Fruit fly (Drosophila melanogaster) whole organism, embryonic: ENCODE results near the gene CG10470.
A peak's percentile ranks its signal among the peaks of the same experiment; 100 is the strongest.

Experiments
- Ada2b ChIP-seq: fragments of 200-800 bp; sonication (Bioruptor generic); IDR thresholded peaks from 2 replicates; pipeline ENCODE4 v1.3.6; 2022; ENCODE audit warnings: missing biosample characterization, missing genetic modification characterization
- Asciz ChIP-seq: fragments of 200-800 bp; sonication (Bioruptor generic); optimal IDR thresholded peaks from 2 replicates; lab custom pipeline; 2017; ENCODE audit warnings: missing biosample characterization, mild to moderate bottlenecking, missing genetic modification characterization, missing genetic modification reagents
- Bgb ChIP-seq: fragments of 200-800 bp; sonication (Bioruptor generic); IDR thresholded peaks from 2 replicates; pipeline ENCODE4 v1.3.6; 2022; ENCODE audit warnings: missing biosample characterization, missing genetic modification characterization; ENCODE audit not compliant: partially characterized antibody
- CG10959 ChIP-seq: fragments of 200-800 bp; sonication (Bioruptor generic); IDR thresholded peaks from 2 replicates; pipeline ENCODE4 v1.3.6; 2022; ENCODE audit warnings: missing biosample characterization, missing genetic modification characterization
- CG11696 ChIP-seq: fragments of 200-800 bp; sonication (Bioruptor generic); IDR thresholded peaks from 2 replicates; pipeline ENCODE4 v1.3.6; 2022; ENCODE audit warnings: missing biosample characterization, missing genetic modification characterization
- CG12219 ChIP-seq: fragments of 200-800 bp; sonication (Bioruptor generic); optimal IDR thresholded peaks from 3 replicates; lab custom pipeline; 2018; ENCODE audit warnings: missing biosample characterization, mild to moderate bottlenecking, missing genetic modification characterization
- CG13775 ChIP-seq: fragments of 200-800 bp; sonication (Bioruptor generic); optimal IDR thresholded peaks from 3 replicates; lab custom pipeline; 2017; ENCODE audit warnings: missing biosample characterization, mild to moderate bottlenecking, missing genetic modification characterization
- CG18764 ChIP-seq: fragments of 200-800 bp; sonication (Bioruptor generic); optimal IDR thresholded peaks from 3 replicates; lab custom pipeline; 2016; ENCODE audit warnings: missing biosample characterization, missing genetic modification characterization
- CG2129 ChIP-seq: fragments of 200-800 bp; sonication (Bioruptor generic); IDR thresholded peaks from 2 replicates; pipeline ENCODE4 v1.3.6; 2022; ENCODE audit warnings: missing biosample characterization, missing genetic modification characterization; ENCODE audit not compliant: partially characterized antibody
- CG30403 ChIP-seq: fragments of 200-800 bp; sonication (Bioruptor generic); optimal IDR thresholded peaks from 3 replicates; lab custom pipeline; 2016; ENCODE audit warnings: missing biosample characterization, missing genetic modification characterization
- CG3838 ChIP-seq: fragments of 200-800 bp; sonication (Bioruptor generic); optimal IDR thresholded peaks from 3 replicates; lab custom pipeline; 2016; ENCODE audit warnings: missing biosample characterization, missing genetic modification characterization
- CG42726 ChIP-seq: fragments of 200-800 bp; sonication (Bioruptor generic); IDR thresholded peaks from 2 replicates; pipeline ENCODE4 v1.3.6; 2022; ENCODE audit warnings: missing biosample characterization, missing genetic modification characterization; ENCODE audit not compliant: partially characterized antibody
- CG5953 ChIP-seq: fragments of 200-800 bp; sonication (Bioruptor generic); IDR thresholded peaks from 2 replicates; pipeline ENCODE4 v1.3.6; 2022; ENCODE audit warnings: missing biosample characterization, missing genetic modification characterization
- Chrac-16 ChIP-seq: fragments of 200-800 bp; sonication (Bioruptor generic); optimal IDR thresholded peaks from 3 replicates; lab custom pipeline; 2016; ENCODE audit warnings: missing biosample characterization, missing genetic modification characterization
- CoRest ChIP-seq: fragments of 200-800 bp; sonication (Bioruptor generic); optimal IDR thresholded peaks from 3 replicates; lab custom pipeline; 2018; ENCODE audit warnings: missing biosample characterization, mild to moderate bottlenecking, missing genetic modification characterization, moderate library complexity
- D19A ChIP-seq: fragments of 200-800 bp; optimal IDR thresholded peaks from 3 replicates; lab custom pipeline; 2019; ENCODE audit warnings: missing biosample characterization, mild to moderate bottlenecking, missing genetic modification characterization, moderate library complexity
- Dfd ChIP-seq, 2 experiments: fragments of >200 bp; optimal IDR thresholded peaks; 2 replicates each; lab custom pipeline; 2017; ENCODE audit warnings: missing biosample characterization in 2 of 2, missing genetic modification characterization in 2 of 2
- Elba2 ChIP-seq: fragments of 200-800 bp; sonication (Bioruptor generic); optimal IDR thresholded peaks from 3 replicates; lab custom pipeline; 2016; ENCODE audit warnings: missing biosample characterization, missing genetic modification characterization
- Fer2 ChIP-seq: fragments of 200-800 bp; sonication (Bioruptor generic); optimal IDR thresholded peaks from 2 replicates; lab custom pipeline; 2018; ENCODE audit warnings: missing biosample characterization, mild to moderate bottlenecking, missing genetic modification characterization, moderate library complexity
- Lim3 ChIP-seq: fragments of 200-800 bp; sonication (Bioruptor generic); IDR thresholded peaks from 2 replicates; pipeline ENCODE4 v1.3.6; 2022; ENCODE audit warnings: missing biosample characterization, missing genetic modification characterization
- MBD-R2 ChIP-seq: fragments of 200-800 bp; sonication (Bioruptor generic); IDR thresholded peaks from 2 replicates; pipeline ENCODE4 v1.3.6; 2022; ENCODE audit warnings: missing biosample characterization, missing genetic modification characterization
- Med ChIP-seq: fragments of 200-800 bp; sonication (Bioruptor generic); peaks from one replicate; lab custom pipeline; 2016; ENCODE audit warnings: missing biosample characterization, missing genetic modification characterization, mild to moderate bottlenecking, inconsistent platforms, moderate library complexity
- Nf-YA ChIP-seq: fragments of 200-800 bp; sonication (Bioruptor generic); IDR thresholded peaks from 2 replicates; pipeline ENCODE4 v1.3.6; 2022; ENCODE audit warnings: missing biosample characterization, missing genetic modification characterization
- Nf-YC ChIP-seq: fragments of 200-800 bp; optimal IDR thresholded peaks from 3 replicates; lab custom pipeline; 2019; ENCODE audit warnings: missing biosample characterization, mild to moderate bottlenecking, missing genetic modification characterization, moderate library complexity
- NfI ChIP-seq: fragments of 200-800 bp; sonication (Bioruptor generic); optimal IDR thresholded peaks from 3 replicates; lab custom pipeline; 2018; ENCODE audit warnings: missing biosample characterization, mild to moderate bottlenecking, missing genetic modification characterization, moderate library complexity
- Rfx ChIP-seq: fragments of 200-800 bp; sonication (Bioruptor generic); IDR thresholded peaks from 2 replicates; pipeline ENCODE4 v1.3.6; 2022; ENCODE audit warnings: missing biosample characterization, missing genetic modification characterization
- Scr ChIP-seq: fragments of 200-800 bp; sonication (Bioruptor generic); IDR thresholded peaks from 2 replicates; pipeline ENCODE4 v1.3.6; 2022; ENCODE audit warnings: missing biosample characterization, missing genetic modification characterization; ENCODE audit not compliant: partially characterized antibody
- Side ChIP-seq: fragments of 200-800 bp; sonication (Bioruptor generic); optimal IDR thresholded peaks from 2 replicates; lab custom pipeline; 2016; ENCODE audit warnings: missing biosample characterization, missing genetic modification characterization
- Ssrp ChIP-seq: fragments of 200-800 bp; sonication (Bioruptor generic); optimal IDR thresholded peaks from 2 replicates; lab custom pipeline; 2018; ENCODE audit warnings: missing biosample characterization, mild to moderate bottlenecking, missing genetic modification characterization, moderate library complexity
- Trl ChIP-seq, 3 experiments: fragments of >200 bp in 2 of 3; fragments of 200-800 bp in 1 of 3; sonication (Bioruptor generic) in 1 of 3; optimal IDR thresholded peaks; 2 replicates in 1 of 3; 3 replicates in 2 of 3; lab custom pipeline; 2016 to 2017; ENCODE audit warnings: missing biosample characterization in 1 of 3, missing genetic modification characterization in 1 of 3
- aop ChIP-seq: fragments of 200-800 bp; sonication (Bioruptor generic); IDR thresholded peaks from 2 replicates; pipeline ENCODE4 v1.3.6; 2022; ENCODE audit warnings: missing biosample characterization, missing genetic modification characterization
- danr ChIP-seq: fragments of 200-800 bp; sonication (Bioruptor generic); IDR thresholded peaks from 2 replicates; pipeline ENCODE4 v1.3.6; 2022; ENCODE audit warnings: missing biosample characterization, missing genetic modification characterization
- disco-r ChIP-seq: fragments of 200-800 bp; sonication (Bioruptor generic); optimal IDR thresholded peaks from 2 replicates; lab custom pipeline; 2016; ENCODE audit warnings: missing biosample characterization, missing genetic modification characterization
- esg ChIP-seq: fragments of 200-800 bp; sonication (Bioruptor generic); conservative IDR thresholded peaks from 2 replicates; pipeline ENCODE4 v1.3.6; 2022; ENCODE audit warnings: missing biosample characterization, missing genetic modification characterization
- exex ChIP-seq: fragments of 200-800 bp; sonication (Bioruptor generic); optimal IDR thresholded peaks from 4 replicates; lab custom pipeline; 2018; ENCODE audit warnings: missing biosample characterization, mild to moderate bottlenecking, missing genetic modification characterization, moderate library complexity
- gfzf ChIP-seq: fragments of 200-800 bp; sonication (Bioruptor generic); optimal IDR thresholded peaks from 2 replicates; lab custom pipeline; 2016; ENCODE audit warnings: missing biosample characterization, mild to moderate bottlenecking, missing genetic modification characterization, moderate library complexity
- hth ChIP-seq: fragments of >200 bp; optimal IDR thresholded peaks from 2 replicates; lab custom pipeline; 2017; ENCODE audit warnings: inconsistent platforms
- kay ChIP-seq: fragments of 200-800 bp; sonication (Bioruptor generic); optimal IDR thresholded peaks from 2 replicates; lab custom pipeline; 2016; ENCODE audit warnings: missing biosample characterization, missing genetic modification characterization
- otp ChIP-seq: fragments of 200-800 bp; sonication (Bioruptor generic); IDR thresholded peaks from 3 replicates; pipeline ENCODE4, ENCODE4 v1.3.6; 2022; ENCODE audit warnings: missing biosample characterization, missing genetic modification characterization
- pfk ChIP-seq: fragments of 200-800 bp; sonication (Bioruptor generic); optimal IDR thresholded peaks from 2 replicates; lab custom pipeline; 2018; ENCODE audit warnings: missing biosample characterization, mild to moderate bottlenecking, missing genetic modification characterization, moderate library complexity
- pho ChIP-seq: fragments of 200-800 bp; sonication (Bioruptor generic); optimal IDR thresholded peaks from 2 replicates; lab custom pipeline; 2016; ENCODE audit warnings: missing biosample characterization, missing genetic modification characterization
- sna ChIP-seq: fragments of 200-800 bp; sonication (Bioruptor generic); IDR thresholded peaks from 2 replicates; pipeline ENCODE4 v1.3.6; 2022; ENCODE audit warnings: missing biosample characterization, missing genetic modification characterization; ENCODE audit not compliant: partially characterized antibody
- ssp ChIP-seq: fragments of 200-800 bp; sonication (Bioruptor generic); IDR thresholded peaks from 2 replicates; pipeline ENCODE4 v1.3.6; 2022; ENCODE audit warnings: missing biosample characterization, missing genetic modification characterization
- sug ChIP-seq: fragments of 200-800 bp; optimal IDR thresholded peaks from 2 replicates; lab custom pipeline; 2019; ENCODE audit warnings: missing biosample characterization, mild to moderate bottlenecking, missing genetic modification characterization, moderate library complexity
- tio ChIP-seq: fragments of 200-800 bp; sonication (Bioruptor generic); optimal IDR thresholded peaks from 2 replicates; lab custom pipeline; 2017; ENCODE audit warnings: missing biosample characterization, missing genetic modification characterization, inconsistent platforms
- twi ChIP-seq: fragments of 200-800 bp; optimal IDR thresholded peaks from 2 replicates; lab custom pipeline; 2019; ENCODE audit warnings: missing biosample characterization, mild to moderate bottlenecking, missing genetic modification characterization, moderate library complexity
- zen ChIP-seq: fragments of 200-800 bp; sonication (Bioruptor generic); optimal IDR thresholded peaks from 3 replicates; lab custom pipeline; 2018; ENCODE audit warnings: missing biosample characterization, mild to moderate bottlenecking, missing genetic modification characterization, moderate library complexity
- zen2 ChIP-seq: fragments of 200-800 bp; sonication (Bioruptor generic); IDR thresholded peaks from 3 replicates; pipeline ENCODE4 v1.3.6; 2022; ENCODE audit warnings: missing biosample characterization, missing genetic modification characterization; ENCODE audit not compliant: partially characterized antibody

The CG10470 gene

dm6 chr2L:19021278-19022220, 27.3 kb upstream of the CG10470 start (continued):
- TF ChIP-seq Nf-YA (peak; percentile 38; the same call in 1 of the 2 replicates), Med (GFP tag; lab: Kevin White, UChicago) (peak; percentile 73), ssp (GFP tag; lab: Robert Waterston, UW) (peak; percentile 51), CG18764 (GFP tag; lab: Kevin White, UChicago) (peak; percentile 34), sna (GFP tag; lab: Robert Waterston, UW) (no peak), zen2 (no peak), danr (GFP tag; lab: Robert Waterston, UW) (peak; percentile 51; the same call in 1 of the 2 replicates), CG5953 (GFP tag; lab: Robert Waterston, UW) (no peak), CG3838 (GFP tag; lab: Kevin White, UChicago) (no peak), Asciz (GFP tag; lab: Kevin White, UChicago) (peak; percentile 72), pho (GFP tag; lab: Kevin White, UChicago) (peak; percentile 26), otp (GFP tag; lab: Robert Waterston, UW) (0 out of 3 replicates have a peak, but pooled peaks have one; percentile 24), Chrac-16 (peak; percentile 63), Ssrp (tag; lab: Kevin White, UChicago) (peak; percentile 77), CG2129 (GFP tag; lab: Robert Waterston, UW) (no peak), Scr (GFP tag; lab: Robert Waterston, UW) (no peak), Side (GFP tag; lab: Kevin White, UChicago) (no peak), gfzf (GFP tag; lab: Kevin White, UChicago) (no peak), Trl (optimal IDR thresholded peaks at IDR 0.05; lab: Kevin White, UChicago) (no peak), Trl (GFP tag; optimal IDR thresholded peaks at IDR 0.05; lab: Kevin White, UChicago) (peak; percentile 6), sug (tag; lab: Kevin White, UChicago) (peak; percentile 85), CG12219 (GFP tag; lab: Kevin White, UChicago) (peak; percentile 66), Ada2b (GFP tag; lab: Robert Waterston, UW) (peak; percentile 65), CG42726 (GFP tag; lab: Robert Waterston, UW) (no peak), NfI (GFP tag; lab: Kevin White, UChicago) (peak; percentile 83), Fer2 (tag; lab: Kevin White, UChicago) (peak; percentile 41), disco-r (GFP tag; lab: Kevin White, UChicago) (no peak), aop (GFP tag; lab: Robert Waterston, UW) (no peak), Elba2 (GFP tag; lab: Kevin White, UChicago) (no peak), kay (GFP tag; lab: Kevin White, UChicago) (peak; percentile 6), twi (tag; lab: Kevin White, UChicago) (peak; percentile 80), CG30403 (GFP tag; lab: Kevin White, UChicago) (peak; percentile 80), D19A (tag; lab: Kevin White, UChicago) (peak; percentile 82), CoRest (tag; lab: Kevin White, UChicago) (peak; percentile 89), zen (tag; lab: Kevin White, UChicago) (peak; percentile 4), Bgb (no peak), Nf-YC (tag; lab: Kevin White, UChicago) (peak; percentile 71), CG11696 (no peak), pfk (no peak), esg (peak; percentile 74), tio (peak; percentile 67), Lim3 (no peak), Dfd (GFP tag; optimal IDR thresholded peaks at IDR 0.05; lab: Kevin White, UChicago) (no peak), CG13775 (GFP tag; lab: Kevin White, UChicago) (peak; percentile 68), Rfx (GFP tag; lab: Robert Waterston, UW) (peak; percentile 81), hth (lab: Kevin White, UChicago) (no peak), exex (peak; percentile 30), CG10959 (no peak), MBD-R2 (GFP tag; lab: Robert Waterston, UW) (0 out of 2 replicates have a peak, but pooled peaks have one; percentile 24)
